Fruit fly (Drosophila melanogaster) whole organism, embryonic: ENCODE data around the gene Cad74A.

ENCODE experiments used
- C15 ChIP-seq: fragments of 200-800 bp; sonication (Bioruptor generic); IDR thresholded peaks from 3 replicates; pipeline ENCODE4 v1.3.6; 2022; ENCODE audit warnings: missing biosample characterization, missing genetic modification characterization
- CG10543 ChIP-seq: fragments of 200-800 bp; sonication (Bioruptor generic); optimal IDR thresholded peaks from 3 replicates; lab custom pipeline; 2017; ENCODE audit warnings: missing biosample characterization, mild to moderate bottlenecking, missing genetic modification characterization, moderate library complexity
- CG10959 ChIP-seq: fragments of 200-800 bp; sonication (Bioruptor generic); IDR thresholded peaks from 2 replicates; pipeline ENCODE4 v1.3.6; 2022; ENCODE audit warnings: missing biosample characterization, missing genetic modification characterization
- CG12155 ChIP-seq: fragments of 200-800 bp; sonication (Bioruptor generic); optimal IDR thresholded peaks from 3 replicates; lab custom pipeline; 2016; ENCODE audit warnings: missing biosample characterization, missing genetic modification characterization
- CG1233 ChIP-seq: fragments of 200-800 bp; sonication (Bioruptor generic); optimal IDR thresholded peaks from 4 replicates; lab custom pipeline; 2018; ENCODE audit warnings: missing biosample characterization, mild to moderate bottlenecking, missing genetic modification characterization
- CG12391 ChIP-seq: fragments of 200-800 bp; sonication (Bioruptor generic); optimal IDR thresholded peaks from 3 replicates; lab custom pipeline; 2018; ENCODE audit warnings: missing biosample characterization, mild to moderate bottlenecking, missing genetic modification characterization, moderate library complexity
- CG12942 ChIP-seq: fragments of 200-800 bp; sonication (Bioruptor generic); optimal IDR thresholded peaks from 3 replicates; lab custom pipeline; 2016; ENCODE audit warnings: missing biosample characterization, missing genetic modification characterization
- CG13424 ChIP-seq: fragments of 200-800 bp; sonication (Bioruptor generic); optimal IDR thresholded peaks from 2 replicates; lab custom pipeline; 2019; ENCODE audit warnings: missing biosample characterization, mild to moderate bottlenecking, missing genetic modification characterization, moderate library complexity
- CG14667 ChIP-seq: fragments of 200-800 bp; sonication (Bioruptor generic); IDR thresholded peaks from 2 replicates; pipeline ENCODE4 v1.3.6; 2022; ENCODE audit warnings: missing biosample characterization, missing genetic modification characterization
- CG15269 ChIP-seq: fragments of 200-800 bp; sonication (Bioruptor generic); optimal IDR thresholded peaks from 2 replicates; lab custom pipeline; 2018; ENCODE audit warnings: missing biosample characterization, mild to moderate bottlenecking, missing genetic modification characterization, moderate library complexity
- CG15479 ChIP-seq: fragments of 200-800 bp; sonication (Bioruptor generic); optimal IDR thresholded peaks from 3 replicates; lab custom pipeline; 2019; ENCODE audit warnings: missing biosample characterization, mild to moderate bottlenecking, missing genetic modification characterization, moderate library complexity
- CG1603 ChIP-seq: fragments of 200-800 bp; sonication (Bioruptor generic); optimal IDR thresholded peaks from 2 replicates; lab custom pipeline; 2019; ENCODE audit warnings: missing biosample characterization, mild to moderate bottlenecking, missing genetic modification characterization, moderate library complexity
- CG17802 ChIP-seq: fragments of 200-800 bp; sonication (Bioruptor generic); optimal IDR thresholded peaks from 2 replicates; lab custom pipeline; 2018; ENCODE audit warnings: missing biosample characterization, mild to moderate bottlenecking, missing genetic modification characterization, moderate library complexity
- CG17829 ChIP-seq: fragments of 200-800 bp; optimal IDR thresholded peaks from 2 replicates; lab custom pipeline; 2019; ENCODE audit warnings: missing biosample characterization, mild to moderate bottlenecking, missing genetic modification characterization, moderate library complexity
- CG2129 ChIP-seq: fragments of 200-800 bp; sonication (Bioruptor generic); IDR thresholded peaks from 2 replicates; pipeline ENCODE4 v1.3.6; 2022; ENCODE audit warnings: missing biosample characterization, missing genetic modification characterization; ENCODE audit not compliant: partially characterized antibody
- CG2678 ChIP-seq: fragments of 200-800 bp; sonication (Bioruptor generic); optimal IDR thresholded peaks from 3 replicates; lab custom pipeline; 2019; ENCODE audit warnings: missing biosample characterization, mild to moderate bottlenecking, missing genetic modification characterization, moderate library complexity
- CG30020 ChIP-seq: fragments of 200-800 bp; optimal IDR thresholded peaks from 2 replicates; lab custom pipeline; 2019; ENCODE audit warnings: missing biosample characterization, mild to moderate bottlenecking, missing genetic modification characterization, moderate library complexity
- CG3281 ChIP-seq: fragments of 200-800 bp; sonication (Bioruptor generic); optimal IDR thresholded peaks from 3 replicates; lab custom pipeline; 2017; ENCODE audit warnings: missing biosample characterization, mild to moderate bottlenecking, missing genetic modification characterization
- CG33213 ChIP-seq: fragments of 200-800 bp; sonication (Bioruptor generic); optimal IDR thresholded peaks from 3 replicates; lab custom pipeline; 2016; ENCODE audit warnings: missing biosample characterization, missing genetic modification characterization
- CG3847 ChIP-seq: fragments of 200-800 bp; sonication (Bioruptor generic); IDR thresholded peaks from 2 replicates; pipeline ENCODE4 v1.3.6; 2022; ENCODE audit warnings: missing biosample characterization, missing genetic modification characterization
- CrebB ChIP-seq: fragments of 200-800 bp; sonication (Bioruptor generic); optimal IDR thresholded peaks from 3 replicates; lab custom pipeline; 2018; ENCODE audit warnings: missing biosample characterization, mild to moderate bottlenecking, missing genetic modification characterization
- D19A ChIP-seq: fragments of 200-800 bp; optimal IDR thresholded peaks from 3 replicates; lab custom pipeline; 2019; ENCODE audit warnings: missing biosample characterization, mild to moderate bottlenecking, missing genetic modification characterization, moderate library complexity
- Deaf1 ChIP-seq: fragments of 200-800 bp; optimal IDR thresholded peaks from 3 replicates; lab custom pipeline; 2019; ENCODE audit warnings: missing biosample characterization, mild to moderate bottlenecking, missing genetic modification characterization, moderate library complexity
- Dfd ChIP-seq, 2 experiments: fragments of >200 bp; optimal IDR thresholded peaks; 2 replicates each; lab custom pipeline; 2017; ENCODE audit warnings: missing biosample characterization in 2 of 2, missing genetic modification characterization in 2 of 2
- Ets97D ChIP-seq: fragments of 200-800 bp; sonication (Bioruptor generic); optimal IDR thresholded peaks from 3 replicates; lab custom pipeline; 2016; ENCODE audit warnings: missing biosample characterization, missing genetic modification characterization
- GATAe ChIP-seq: fragments of 200-800 bp; sonication (Bioruptor generic); conservative IDR thresholded peaks from 2 replicates; pipeline ENCODE4 v1.3.6; 2022; ENCODE audit warnings: missing biosample characterization, missing genetic modification characterization
- Hey ChIP-seq: fragments of 200-800 bp; sonication (Bioruptor generic); optimal IDR thresholded peaks from 3 replicates; lab custom pipeline; 2018; ENCODE audit warnings: missing biosample characterization, mild to moderate bottlenecking, missing genetic modification characterization
- Med ChIP-seq: fragments of 200-800 bp; sonication (Bioruptor generic); peaks from one replicate; lab custom pipeline; 2016; ENCODE audit warnings: missing biosample characterization, missing genetic modification characterization, mild to moderate bottlenecking, inconsistent platforms, moderate library complexity
- Rfx ChIP-seq: fragments of 200-800 bp; sonication (Bioruptor generic); IDR thresholded peaks from 2 replicates; pipeline ENCODE4 v1.3.6; 2022; ENCODE audit warnings: missing biosample characterization, missing genetic modification characterization
- Side ChIP-seq: fragments of 200-800 bp; sonication (Bioruptor generic); optimal IDR thresholded peaks from 2 replicates; lab custom pipeline; 2016; ENCODE audit warnings: missing biosample characterization, missing genetic modification characterization
- Sry-δ ChIP-seq: fragments of 200-800 bp; sonication (Bioruptor generic); optimal IDR thresholded peaks from 2 replicates; lab custom pipeline; 2016; ENCODE audit warnings: missing biosample characterization, missing genetic modification characterization
- cg ChIP-seq: fragments of 200-800 bp; sonication (Bioruptor generic); optimal IDR thresholded peaks from 3 replicates; lab custom pipeline; 2019; ENCODE audit warnings: missing biosample characterization, mild to moderate bottlenecking, missing genetic modification characterization, moderate library complexity
- ewg ChIP-seq: fragments of 200-800 bp; sonication (Bioruptor generic); optimal IDR thresholded peaks from 3 replicates; lab custom pipeline; 2017; ENCODE audit warnings: mild to moderate bottlenecking, missing biosample characterization, missing genetic modification reagents, missing genetic modification characterization
- fd102C ChIP-seq: fragments of 200-800 bp; sonication (Bioruptor generic); optimal IDR thresholded peaks from 2 replicates; lab custom pipeline; 2018; ENCODE audit warnings: missing biosample characterization, mild to moderate bottlenecking, missing genetic modification characterization, moderate library complexity
- kni ChIP-seq: fragments of 200-800 bp; sonication (Bioruptor generic); optimal IDR thresholded peaks from 3 replicates; lab custom pipeline; 2017; ENCODE audit warnings: mild to moderate bottlenecking, missing biosample characterization, missing genetic modification reagents, missing genetic modification characterization
- nmo ChIP-seq: fragments of 200-800 bp; sonication (Bioruptor generic); optimal IDR thresholded peaks from 2 replicates; lab custom pipeline; 2018; ENCODE audit warnings: missing biosample characterization, mild to moderate bottlenecking, missing genetic modification characterization, moderate library complexity
- ranshi ChIP-seq: fragments of 200-800 bp; sonication (Bioruptor generic); IDR thresholded peaks from 2 replicates; pipeline ENCODE4 v1.3.6; 2022; ENCODE audit warnings: missing biosample characterization, missing genetic modification characterization
- scrt ChIP-seq: fragments of 200-800 bp; sonication (Bioruptor generic); optimal IDR thresholded peaks from 2 replicates; lab custom pipeline; 2018; ENCODE audit warnings: missing biosample characterization, mild to moderate bottlenecking, missing genetic modification characterization, moderate library complexity
- sens ChIP-seq: fragments of 200-800 bp; sonication (Bioruptor generic); peaks from one replicate; lab custom pipeline; 2016; ENCODE audit warnings: missing biosample characterization, missing genetic modification characterization
- slp2 ChIP-seq: fragments of 200-800 bp; sonication (Bioruptor generic); optimal IDR thresholded peaks from 2 replicates; lab custom pipeline; 2016; ENCODE audit warnings: missing biosample characterization, missing genetic modification characterization
- stwl ChIP-seq: fragments of 200-800 bp; sonication (Bioruptor generic); optimal IDR thresholded peaks from 3 replicates; lab custom pipeline; 2018; ENCODE audit warnings: missing biosample characterization, mild to moderate bottlenecking, missing genetic modification characterization, moderate library complexity
- unc-4 ChIP-seq: fragments of 200-800 bp; sonication (Bioruptor generic); IDR thresholded peaks from 2 replicates; pipeline ENCODE4 v1.3.6; 2022; ENCODE audit warnings: missing biosample characterization, missing genetic modification characterization; ENCODE audit not compliant: partially characterized antibody
- vvl ChIP-seq: fragments of 200-800 bp; sonication (Bioruptor generic); IDR thresholded peaks from 2 replicates; pipeline ENCODE4 v1.3.6; 2022; ENCODE audit warnings: missing biosample characterization, missing genetic modification characterization
- wdn ChIP-seq: fragments of 200-800 bp; sonication (Bioruptor generic); IDR thresholded peaks from 2 replicates; pipeline ENCODE4 v1.3.6; 2022; ENCODE audit warnings: missing biosample characterization, missing genetic modification characterization
- zen ChIP-seq: fragments of 200-800 bp; sonication (Bioruptor generic); optimal IDR thresholded peaks from 3 replicates; lab custom pipeline; 2018; ENCODE audit warnings: missing biosample characterization, mild to moderate bottlenecking, missing genetic modification characterization, moderate library complexity

Gene Cad74A

DNA sequence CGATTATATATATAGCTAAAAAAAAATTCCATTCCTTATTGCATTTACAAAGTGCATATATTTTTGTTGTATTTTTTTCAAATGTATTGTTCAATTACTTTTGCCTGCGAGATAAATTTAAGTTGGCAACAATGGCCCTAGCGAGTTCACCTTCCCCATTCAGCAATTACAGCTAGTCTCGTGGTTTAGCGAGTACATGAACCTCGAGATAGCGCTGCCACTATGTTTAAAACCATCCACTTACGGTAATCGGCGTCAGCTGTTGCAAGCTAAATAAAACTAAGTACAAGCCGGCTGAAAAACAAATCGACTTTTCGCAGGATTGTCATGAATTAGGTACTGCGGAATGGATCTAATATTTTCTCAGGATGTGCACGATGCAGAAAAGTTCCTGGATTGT lies 26.5 kb downstream of the Cad74A start (continued):
- TF ChIP-seq unc-4 (GFP tag; lab: Robert Waterston, UW) = 0 out of 2 replicates have a peak, but pooled peaks have one; percentile 37
- TF ChIP-seq CG1603 = peak; percentile 90
- TF ChIP-seq CG2678 (tag; lab: Kevin White, UChicago) = no peak
- peak; percentile 41 for TF ChIP-seq CG33213
- peak; percentile 19 for TF ChIP-seq CG12391 (tag; lab: Kevin White, UChicago)
- TF ChIP-seq nmo (GFP tag; lab: Kevin White, UChicago) = peak; percentile 48
- peak; percentile 35 for TF ChIP-seq sens (GFP tag; lab: Kevin White, UChicago)
- peak; percentile 5 for TF ChIP-seq D19A (tag; lab: Kevin White, UChicago)
- TF ChIP-seq CG1233 (GFP tag; lab: Kevin White, UChicago) = no peak
- peak; percentile 46 for TF ChIP-seq CG17829 (tag; lab: Kevin White, UChicago)
- TF ChIP-seq CG12155 (GFP tag; lab: Kevin White, UChicago) = peak; percentile 30
- TF ChIP-seq kni = no peak
- TF ChIP-seq, all 482 proteins: peak for 82

DNA sequence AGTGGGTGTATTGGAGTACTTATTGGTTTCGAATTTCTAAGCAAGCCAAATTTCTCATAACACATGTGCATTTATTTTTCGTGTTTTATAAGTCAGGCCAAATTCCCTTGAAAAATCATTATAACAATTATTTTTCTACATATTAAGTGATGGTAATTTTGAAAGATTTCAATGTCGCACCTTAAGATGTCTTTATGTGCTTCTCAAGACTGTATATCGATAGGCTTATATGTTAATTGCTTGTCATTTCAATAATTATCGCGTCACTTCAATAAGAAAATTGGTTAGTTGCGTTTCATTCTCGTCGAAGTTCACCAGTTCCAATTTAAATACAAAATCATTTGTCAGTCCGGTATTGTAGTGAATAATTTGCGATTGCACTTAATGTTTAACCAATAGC lies 27.8 kb downstream of the Cad74A start, which contains the start of gene CG7692:
CG7692 (plus strand) TSS at position 301 of the 400 bp plus-strand sequence.
- no peak for TF ChIP-seq CG13424 (tag; lab: Kevin White, UChicago)
- TF ChIP-seq CrebB (tag; lab: Kevin White, UChicago) = no peak
- TF ChIP-seq C15 = no peak
- peak; percentile 16 for TF ChIP-seq Sry-δ (GFP tag; lab: Kevin White, UChicago)
- TF ChIP-seq CG17802 (tag; lab: Kevin White, UChicago) = no peak
- no peak for TF ChIP-seq fd102C (GFP tag; lab: Kevin White, UChicago)
- no peak for TF ChIP-seq Side
- no peak for TF ChIP-seq CG30020 (tag; lab: Kevin White, UChicago)
- TF ChIP-seq D19A (tag; lab: Kevin White, UChicago) = no peak
- TF ChIP-seq CG3281 (GFP tag; lab: Kevin White, UChicago) = no peak
- TF ChIP-seq CG14667 = no peak
- peak; percentile 23 for TF ChIP-seq stwl
- no peak for TF ChIP-seq CG12942 (GFP tag; lab: Kevin White, UChicago)
- no peak for TF ChIP-seq slp2 (GFP tag; lab: Kevin White, UChicago)
- no peak for TF ChIP-seq ranshi (GFP tag; lab: Robert Waterston, UW)
- TF ChIP-seq CG10543 (GFP tag; lab: Kevin White, UChicago) = no peak
- peak; percentile 33; the same call in 1 of the 2 replicates for TF ChIP-seq vvl (GFP tag; lab: Robert Waterston, UW)

DNA sequence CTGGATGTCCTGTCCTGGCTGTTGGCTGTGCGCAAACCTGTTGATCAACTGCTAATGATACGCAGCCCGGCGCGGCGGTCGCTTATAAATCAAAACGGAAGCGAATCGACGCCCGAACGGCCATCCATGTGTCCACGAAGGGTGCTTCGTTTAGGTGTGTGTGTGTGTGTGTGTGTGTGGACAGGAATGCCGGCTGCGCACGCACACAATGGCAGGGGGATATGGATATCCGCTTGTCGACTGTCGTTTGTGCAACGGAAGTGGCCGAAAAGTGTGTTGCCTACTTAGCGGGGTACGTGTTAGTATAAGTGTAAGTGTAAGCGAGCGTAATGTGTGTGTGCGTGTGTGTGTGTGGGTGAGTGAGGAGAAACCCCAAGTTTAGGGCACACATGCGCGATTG lies 29.7 kb downstream of the Cad74A start, which contains the start of gene Mip:
Mip (minus strand) TSS at position 63 of the 400 bp plus-strand sequence.
- TF ChIP-seq Ets97D (GFP tag; lab: Kevin White, UChicago) = peak; percentile 12
- peak; percentile 8 for TF ChIP-seq zen
- TF ChIP-seq Hey (tag; lab: Kevin White, UChicago) = peak; percentile 39
- peak; percentile 67 for TF ChIP-seq ewg (GFP tag; lab: Kevin White, UChicago)
- TF ChIP-seq CG3847 (GFP tag; lab: Robert Waterston, UW) = 0 out of 2 replicates have a peak, but pooled peaks have one; percentile 8
- peak; percentile 55 for TF ChIP-seq scrt (GFP tag; lab: Kevin White, UChicago)
- peak in 1 of 2 experiments; percentile 13 for TF ChIP-seq Dfd (GFP tag; optimal IDR thresholded peaks at IDR 0.05; lab: Kevin White, UChicago)
- TF ChIP-seq CG10959 (GFP tag; lab: Robert Waterston, UW) = 0 out of 2 replicates have a peak, but pooled peaks have one; percentile 17
- no peak for TF ChIP-seq wdn (GFP tag; lab: Robert Waterston, UW)
- TF ChIP-seq CG15269 = no peak
- TF ChIP-seq Rfx (GFP tag; lab: Robert Waterston, UW) = no peak
- TF ChIP-seq CG30020 (tag; lab: Kevin White, UChicago) = no peak
- no peak for TF ChIP-seq GATAe (GFP tag; lab: Robert Waterston, UW)
- peak; percentile 83 for TF ChIP-seq Deaf1
- peak; percentile 48 for TF ChIP-seq Med (GFP tag; lab: Kevin White, UChicago)
- TF ChIP-seq cg (GFP tag; lab: Kevin White, UChicago) = peak; percentile 41
- TF ChIP-seq CG15479 (GFP tag; lab: Kevin White, UChicago) = peak; percentile 77
- no peak for TF ChIP-seq CG2129 (GFP tag; lab: Robert Waterston, UW)
